Fruit fly (Drosophila melanogaster) whole organism, embryonic: ENCODE data around the gene CG9328.

Experiments
- ATbp ChIP-seq: fragments of 200-800 bp; sonication (Bioruptor generic); optimal IDR thresholded peaks from 2 replicates; lab custom pipeline; 2017; ENCODE audit warnings: missing biosample characterization, mild to moderate bottlenecking, missing genetic modification characterization, missing genetic modification reagents
- CG10366 ChIP-seq: fragments of 200-800 bp; sonication (Bioruptor generic); IDR thresholded peaks from 2 replicates; pipeline ENCODE4 v1.3.6; 2022; ENCODE audit warnings: missing biosample characterization, missing genetic modification characterization
- CG10431 ChIP-seq: fragments of 200-800 bp; sonication (Bioruptor generic); optimal IDR thresholded peaks from 3 replicates; lab custom pipeline; 2018; ENCODE audit warnings: missing biosample characterization, mild to moderate bottlenecking, missing genetic modification characterization
- CG10543 ChIP-seq: fragments of 200-800 bp; sonication (Bioruptor generic); optimal IDR thresholded peaks from 3 replicates; lab custom pipeline; 2017; ENCODE audit warnings: missing biosample characterization, mild to moderate bottlenecking, missing genetic modification characterization, moderate library complexity
- CG10565 ChIP-seq: fragments of 200-800 bp; sonication (Bioruptor generic); optimal IDR thresholded peaks from 3 replicates; lab custom pipeline; 2016; ENCODE audit warnings: missing biosample characterization, mild to moderate bottlenecking, missing genetic modification characterization
- CG11085 ChIP-seq: fragments of 200-800 bp; sonication (Bioruptor generic); IDR thresholded peaks from 2 replicates; pipeline ENCODE4 v1.3.6; 2022; ENCODE audit warnings: missing biosample characterization, missing genetic modification characterization
- CG11504 ChIP-seq: fragments of 200-800 bp; sonication (Bioruptor generic); optimal IDR thresholded peaks from 3 replicates; lab custom pipeline; 2019; ENCODE audit warnings: missing biosample characterization, mild to moderate bottlenecking, missing genetic modification characterization, moderate library complexity
- CG12299 ChIP-seq: fragments of 200-800 bp; sonication (Bioruptor generic); optimal IDR thresholded peaks from 2 replicates; lab custom pipeline; 2018; ENCODE audit warnings: missing biosample characterization, mild to moderate bottlenecking, missing genetic modification characterization
- CG1233 ChIP-seq: fragments of 200-800 bp; sonication (Bioruptor generic); optimal IDR thresholded peaks from 4 replicates; lab custom pipeline; 2018; ENCODE audit warnings: missing biosample characterization, mild to moderate bottlenecking, missing genetic modification characterization
- CG15011 ChIP-seq: fragments of 200-800 bp; sonication (Bioruptor generic); optimal IDR thresholded peaks from 3 replicates; lab custom pipeline; 2018; ENCODE audit warnings: missing biosample characterization, mild to moderate bottlenecking, missing genetic modification characterization
- CG15073 ChIP-seq: fragments of 200-800 bp; sonication (Bioruptor generic); optimal IDR thresholded peaks from 2 replicates; lab custom pipeline; 2016; ENCODE audit warnings: missing biosample characterization, missing genetic modification characterization
- CG15601 ChIP-seq: fragments of 200-800 bp; sonication (Bioruptor generic); optimal IDR thresholded peaks from 3 replicates; lab custom pipeline; 2019; ENCODE audit warnings: missing biosample characterization, mild to moderate bottlenecking, missing genetic modification characterization, moderate library complexity
- CG17802 ChIP-seq: fragments of 200-800 bp; sonication (Bioruptor generic); optimal IDR thresholded peaks from 2 replicates; lab custom pipeline; 2018; ENCODE audit warnings: missing biosample characterization, mild to moderate bottlenecking, missing genetic modification characterization, moderate library complexity
- CG18764 ChIP-seq: fragments of 200-800 bp; sonication (Bioruptor generic); optimal IDR thresholded peaks from 3 replicates; lab custom pipeline; 2016; ENCODE audit warnings: missing biosample characterization, missing genetic modification characterization
- CG2199 ChIP-seq: fragments of 200-800 bp; sonication (Bioruptor generic); IDR thresholded peaks from 3 replicates; pipeline ENCODE4 v1.3.6; 2022; ENCODE audit warnings: missing biosample characterization, missing genetic modification characterization
- CG30020 ChIP-seq: fragments of 200-800 bp; optimal IDR thresholded peaks from 2 replicates; lab custom pipeline; 2019; ENCODE audit warnings: missing biosample characterization, mild to moderate bottlenecking, missing genetic modification characterization, moderate library complexity
- CG3407 ChIP-seq: fragments of 200-800 bp; sonication (Bioruptor generic); optimal IDR thresholded peaks from 2 replicates; lab custom pipeline; 2018; ENCODE audit warnings: missing biosample characterization, mild to moderate bottlenecking, missing genetic modification characterization
- CG4360 ChIP-seq: fragments of 200-800 bp; sonication (Bioruptor generic); IDR thresholded peaks from 2 replicates; pipeline ENCODE4 v1.3.6; 2022; ENCODE audit warnings: missing biosample characterization, missing genetic modification characterization
- CG43689 ChIP-seq: fragments of 200-800 bp; sonication (Bioruptor generic); IDR thresholded peaks from 2 replicates; pipeline ENCODE4 v1.3.6; 2022; ENCODE audit warnings: missing biosample characterization, missing genetic modification characterization
- CG4707 ChIP-seq: fragments of 200-800 bp; sonication (Bioruptor generic); optimal IDR thresholded peaks from 2 replicates; lab custom pipeline; 2018; ENCODE audit warnings: missing biosample characterization, mild to moderate bottlenecking, missing genetic modification characterization, moderate library complexity
- CG7357 ChIP-seq: fragments of 200-800 bp; sonication (Bioruptor generic); IDR thresholded peaks from 3 replicates; pipeline ENCODE4 v1.3.6; 2022; ENCODE audit warnings: missing biosample characterization, missing genetic modification characterization
- CG8359 ChIP-seq: fragments of 200-800 bp; sonication (Bioruptor generic); optimal IDR thresholded peaks from 2 replicates; lab custom pipeline; 2017; ENCODE audit warnings: missing biosample characterization, mild to moderate bottlenecking, missing genetic modification characterization, borderline replicate concordance
- CkIIα-i1 ChIP-seq: fragments of 200-800 bp; sonication (Bioruptor generic); IDR thresholded peaks from 2 replicates; pipeline ENCODE4 v1.3.6; 2022; ENCODE audit warnings: missing biosample characterization, missing genetic modification characterization
- Deaf1 ChIP-seq: fragments of 200-800 bp; optimal IDR thresholded peaks from 3 replicates; lab custom pipeline; 2019; ENCODE audit warnings: missing biosample characterization, mild to moderate bottlenecking, missing genetic modification characterization, moderate library complexity
- Ets65A ChIP-seq: fragments of 200-800 bp; sonication (Bioruptor generic); peaks from one replicate; lab custom pipeline; 2016; ENCODE audit warnings: missing biosample characterization, missing genetic modification characterization
- Fer2 ChIP-seq: fragments of 200-800 bp; sonication (Bioruptor generic); optimal IDR thresholded peaks from 2 replicates; lab custom pipeline; 2018; ENCODE audit warnings: missing biosample characterization, mild to moderate bottlenecking, missing genetic modification characterization, moderate library complexity
- HmgZ ChIP-seq: fragments of 200-800 bp; sonication (Bioruptor generic); optimal IDR thresholded peaks from 2 replicates; lab custom pipeline; 2018; ENCODE audit warnings: missing biosample characterization, mild to moderate bottlenecking, missing genetic modification characterization
- Mes4 ChIP-seq: fragments of 200-800 bp; sonication (Bioruptor generic); optimal IDR thresholded peaks from 2 replicates; lab custom pipeline; 2016; ENCODE audit warnings: missing biosample characterization, missing genetic modification characterization
- Mrtf ChIP-seq: fragments of 200-800 bp; sonication (Bioruptor generic); IDR thresholded peaks from 3 replicates; pipeline ENCODE4 v1.3.6; 2022; ENCODE audit warnings: missing biosample characterization, missing genetic modification characterization
- Nf-YC ChIP-seq: fragments of 200-800 bp; optimal IDR thresholded peaks from 3 replicates; lab custom pipeline; 2019; ENCODE audit warnings: missing biosample characterization, mild to moderate bottlenecking, missing genetic modification characterization, moderate library complexity
- Ptx1 ChIP-seq: fragments of 200-800 bp; sonication (Bioruptor generic); IDR thresholded peaks from 2 replicates; pipeline ENCODE4 v1.3.6; 2022; ENCODE audit warnings: missing biosample characterization, missing genetic modification characterization
- Rx ChIP-seq: fragments of 200-800 bp; sonication (Bioruptor generic); IDR thresholded peaks from 2 replicates; pipeline ENCODE4 v1.3.6; 2022; ENCODE audit warnings: missing biosample characterization, missing genetic modification characterization
- Sox102F ChIP-seq: fragments of 200-800 bp; sonication (Bioruptor generic); optimal IDR thresholded peaks from 2 replicates; lab custom pipeline; 2018; ENCODE audit warnings: missing biosample characterization, mild to moderate bottlenecking, missing genetic modification characterization, moderate library complexity
- al ChIP-seq: fragments of 200-800 bp; sonication (Bioruptor generic); IDR thresholded peaks from 2 replicates; pipeline ENCODE4 v1.3.6; 2022; ENCODE audit warnings: missing biosample characterization, missing genetic modification characterization
- bcd ChIP-seq: fragments of 200-800 bp; sonication (Bioruptor generic); optimal IDR thresholded peaks from 2 replicates; lab custom pipeline; 2017; ENCODE audit warnings: missing biosample characterization, mild to moderate bottlenecking, missing genetic modification characterization
- bsh ChIP-seq, 2 experiments: fragments of 200-800 bp; sonication (Bioruptor generic); optimal IDR thresholded peaks; 2 replicates each; lab custom pipeline; 2017 to 2018; ENCODE audit warnings: mild to moderate bottlenecking in 2 of 2, missing biosample characterization in 2 of 2, missing genetic modification characterization in 2 of 2, moderate library complexity in 1 of 2
- caup ChIP-seq: fragments of 200-800 bp; sonication (Bioruptor generic); optimal IDR thresholded peaks from 3 replicates; lab custom pipeline; 2017; ENCODE audit warnings: missing biosample characterization, mild to moderate bottlenecking, missing genetic modification characterization, moderate library complexity; ENCODE audit not compliant: severe bottlenecking
- cwo ChIP-seq: fragments of 200-800 bp; sonication (Bioruptor generic); optimal IDR thresholded peaks from 3 replicates; lab custom pipeline; 2017; ENCODE audit warnings: missing biosample characterization, missing genetic modification characterization, mild to moderate bottlenecking, moderate library complexity, missing genetic modification reagents
- eve ChIP-seq, 2 experiments: fragments of >200 bp; optimal IDR thresholded peaks; 2 replicates each; lab custom pipeline; 2017; ENCODE audit warnings: missing biosample characterization in 2 of 2, missing genetic modification characterization in 2 of 2
- fd102C ChIP-seq: fragments of 200-800 bp; sonication (Bioruptor generic); optimal IDR thresholded peaks from 2 replicates; lab custom pipeline; 2018; ENCODE audit warnings: missing biosample characterization, mild to moderate bottlenecking, missing genetic modification characterization, moderate library complexity
- gt ChIP-seq: fragments of 200-800 bp; sonication (Bioruptor generic); IDR thresholded peaks from 2 replicates; pipeline ENCODE4 v1.3.6; 2022; ENCODE audit warnings: missing biosample characterization, missing genetic modification characterization
- lab ChIP-seq: fragments of 200-800 bp; sonication (Bioruptor generic); optimal IDR thresholded peaks from 3 replicates; lab custom pipeline; 2017; ENCODE audit warnings: missing biosample characterization, missing genetic modification characterization, mild to moderate bottlenecking, moderate library complexity, missing genetic modification reagents
- lilli ChIP-seq: fragments of 200-800 bp; sonication (Bioruptor generic); optimal IDR thresholded peaks from 3 replicates; lab custom pipeline; 2016; ENCODE audit warnings: missing biosample characterization, missing genetic modification characterization
- pita ChIP-seq: fragments of 200-800 bp; sonication (Bioruptor generic); optimal IDR thresholded peaks from 2 replicates; lab custom pipeline; 2017; ENCODE audit warnings: missing biosample characterization, mild to moderate bottlenecking, missing genetic modification characterization
- pum ChIP-seq: fragments of 200-800 bp; sonication (Bioruptor generic); optimal IDR thresholded peaks from 2 replicates; lab custom pipeline; 2016; ENCODE audit warnings: missing biosample characterization, missing genetic modification characterization
- ro ChIP-seq: fragments of 200-800 bp; sonication (Bioruptor generic); IDR thresholded peaks from 2 replicates; pipeline ENCODE4 v1.3.6; 2022; ENCODE audit warnings: missing biosample characterization, missing genetic modification characterization
- schlank ChIP-seq: fragments of 200-800 bp; sonication (Bioruptor generic); optimal IDR thresholded peaks from 2 replicates; lab custom pipeline; 2018; ENCODE audit warnings: missing biosample characterization, mild to moderate bottlenecking, missing genetic modification characterization
- sna ChIP-seq: fragments of 200-800 bp; sonication (Bioruptor generic); IDR thresholded peaks from 2 replicates; pipeline ENCODE4 v1.3.6; 2022; ENCODE audit warnings: missing biosample characterization, missing genetic modification characterization; ENCODE audit not compliant: partially characterized antibody
- sqz ChIP-seq: fragments of 200-800 bp; sonication (Bioruptor generic); optimal IDR thresholded peaks from 3 replicates; lab custom pipeline; 2018; ENCODE audit warnings: missing biosample characterization, mild to moderate bottlenecking, missing genetic modification characterization
- unpg ChIP-seq: fragments of 200-800 bp; sonication (Bioruptor generic); optimal IDR thresholded peaks from 3 replicates; lab custom pipeline; 2018; ENCODE audit warnings: missing biosample characterization, mild to moderate bottlenecking, missing genetic modification characterization, moderate library complexity
- wek ChIP-seq: fragments of 200-800 bp; sonication (Bioruptor generic); optimal IDR thresholded peaks from 3 replicates; lab custom pipeline; 2018; ENCODE audit warnings: missing biosample characterization, mild to moderate bottlenecking, missing genetic modification characterization, moderate library complexity
- z ChIP-seq: fragments of 200-800 bp; sonication (Bioruptor generic); IDR thresholded peaks from 3 replicates; pipeline ENCODE4 v1.3.6; 2022; ENCODE audit warnings: missing biosample characterization, missing genetic modification characterization

The CG9328 gene

dm6 chr2L:20851592-20851991, 54.1 kb downstream of the CG9328 start (continued):
- TF ChIP-seq CG30020 (no peak), CG12299 (tag; lab: Kevin White, UChicago) (no peak), gt (no peak), CG43689 (GFP tag; lab: Robert Waterston, UW) (no peak), HmgZ (tag; lab: Kevin White, UChicago) (peak; percentile 33), pum (GFP tag; lab: Kevin White, UChicago) (no peak), Mes4 (GFP tag; lab: Kevin White, UChicago) (no peak), Nf-YC (tag; lab: Kevin White, UChicago) (no peak), eve (GFP tag; optimal IDR thresholded peaks at IDR 0.05; lab: Kevin White, UChicago) (no peak), sqz (no peak), CG11085 (no peak), Fer2 (no peak), CG18764 (GFP tag; lab: Kevin White, UChicago) (no peak), fd102C (GFP tag; lab: Kevin White, UChicago) (no peak), CG8359 (GFP tag; lab: Kevin White, UChicago) (no peak), CG10366 (GFP tag; lab: Robert Waterston, UW) (no peak), CG10543 (GFP tag; lab: Kevin White, UChicago) (no peak), unpg (GFP tag; lab: Kevin White, UChicago) (no peak), pita (GFP tag; lab: Kevin White, UChicago) (peak; percentile 44), CG15073 (GFP tag; lab: Kevin White, UChicago) (no peak), CG1233 (no peak), CG15011 (GFP tag; lab: Kevin White, UChicago) (no peak), sna (GFP tag; lab: Robert Waterston, UW) (no peak), schlank (tag; lab: Kevin White, UChicago) (no peak), CG2199 (GFP tag; lab: Robert Waterston, UW) (peak; percentile 82; the same call in 1 of the 3 replicates), caup (GFP tag; lab: Kevin White, UChicago) (no peak), CG4360 (GFP tag; lab: Robert Waterston, UW) (no peak), Mrtf (GFP tag; lab: Robert Waterston, UW) (no peak), CG15601 (tag; lab: Kevin White, UChicago) (peak; percentile 74), lilli (no peak), CG17802 (tag; lab: Kevin White, UChicago) (no peak), al (GFP tag; lab: Robert Waterston, UW) (no peak), CG10431 (GFP tag; lab: Kevin White, UChicago) (no peak), CG10565 (no peak), bcd (GFP tag; lab: Kevin White, UChicago) (no peak), ro (no peak), CkIIα-i1 (GFP tag; lab: Robert Waterston, UW) (no peak), cwo (GFP tag; lab: Kevin White, UChicago) (no peak), z (GFP tag; lab: Robert Waterston, UW) (no peak)

- TF ChIP-seq bsh (GFP tag; optimal IDR thresholded peaks at IDR 0.05; lab: Kevin White, UChicago), result peak in 1 of 2 experiments; percentile 33
- peak; percentile 17 for TF ChIP-seq CG4707 (GFP tag; lab: Kevin White, UChicago)
- peak; percentile 41 for TF ChIP-seq CG11504 (tag; lab: Kevin White, UChicago)
- TF ChIP-seq Ets65A (GFP tag; lab: Kevin White, UChicago), result peak; percentile 52
- no peak for TF ChIP-seq lab (GFP tag; lab: Kevin White, UChicago)
- TF ChIP-seq CG7357, result no peak
- TF ChIP-seq Sox102F (GFP tag; lab: Kevin White, UChicago), result peak; percentile 20
- TF ChIP-seq CG3407 (GFP tag; lab: Kevin White, UChicago), result peak; percentile 41
- peak; percentile 56 for TF ChIP-seq Deaf1 (tag; lab: Kevin White, UChicago)
- TF ChIP-seq wek (GFP tag; lab: Kevin White, UChicago), result peak; percentile 1
- no peak for TF ChIP-seq Rx (GFP tag; lab: Robert Waterston, UW)
- peak; percentile 77 for TF ChIP-seq ATbp (GFP tag; lab: Kevin White, UChicago)
- 0 out of 2 replicates have a peak, but pooled peaks have one; percentile 8 for TF ChIP-seq Ptx1 (GFP tag; lab: Robert Waterston, UW)
Measured at dm6 chr2L:20852092-20852628, 54.6 kb downstream of the CG9328 start, which contains the start of gene twit. twit (plus strand) TSS chr2L:20852578.
